Fruit fly (Drosophila melanogaster) whole organism, adult: ENCODE data around the gene CG13461.

Source experiments
- CG11617 ChIP-seq: fragments of 200-800 bp; sonication (Bioruptor generic); optimal IDR thresholded peaks from 2 replicates; lab custom pipeline; 2017; ENCODE audit warnings: mild to moderate bottlenecking, missing biosample characterization, missing genetic modification reagents, missing genetic modification characterization
- CG12768 ChIP-seq: fragments of 200-800 bp; sonication (Bioruptor generic); optimal IDR thresholded peaks from 2 replicates; lab custom pipeline; 2017; ENCODE audit warnings: missing biosample characterization, missing genetic modification characterization, mild to moderate bottlenecking, moderate library complexity, missing genetic modification reagents
- CG14711 ChIP-seq: fragments of 200-800 bp; sonication (Bioruptor generic); optimal IDR thresholded peaks from 2 replicates; lab custom pipeline; 2018; ENCODE audit warnings: missing biosample characterization, mild to moderate bottlenecking, missing genetic modification characterization, moderate library complexity
- CG1620 ChIP-seq: fragments of 200-800 bp; sonication (Bioruptor generic); optimal IDR thresholded peaks from 2 replicates; lab custom pipeline; 2016; ENCODE audit warnings: missing biosample characterization, missing genetic modification characterization
- CG33017 ChIP-seq: fragments of 200-800 bp; sonication (Bioruptor generic); optimal IDR thresholded peaks from 2 replicates; lab custom pipeline; 2018; ENCODE audit warnings: missing biosample characterization, mild to moderate bottlenecking, missing genetic modification characterization, moderate library complexity
- CG5204 ChIP-seq: fragments of 200-800 bp; sonication (Bioruptor generic); optimal IDR thresholded peaks from 2 replicates; lab custom pipeline; 2016; ENCODE audit warnings: missing biosample characterization, missing genetic modification characterization
- CG7045 ChIP-seq: fragments of 200-800 bp; sonication (Bioruptor generic); optimal IDR thresholded peaks from 2 replicates; lab custom pipeline; 2017; ENCODE audit warnings: missing biosample characterization, mild to moderate bottlenecking, missing genetic modification characterization
- CG7101 ChIP-seq: fragments of 200-800 bp; sonication (Bioruptor generic); optimal IDR thresholded peaks from 2 replicates; lab custom pipeline; 2018; ENCODE audit warnings: missing biosample characterization, mild to moderate bottlenecking, missing genetic modification characterization, moderate library complexity
- Clk ChIP-seq: fragments of 200-800 bp; sonication (Bioruptor generic); optimal IDR thresholded peaks from 2 replicates; lab custom pipeline; 2017; ENCODE audit warnings: missing biosample characterization, missing genetic modification characterization
- Crg-1 ChIP-seq: fragments of 200-800 bp; sonication (Bioruptor generic); optimal IDR thresholded peaks from 2 replicates; lab custom pipeline; 2016; ENCODE audit warnings: missing biosample characterization, missing genetic modification characterization
- Hr96 ChIP-seq: fragments of 200-800 bp; sonication (Bioruptor generic); optimal IDR thresholded peaks from 2 replicates; lab custom pipeline; 2016; ENCODE audit warnings: missing biosample characterization, missing genetic modification characterization
- Mnt ChIP-seq: fragments of 200-800 bp; sonication (Bioruptor generic); optimal IDR thresholded peaks from 2 replicates; lab custom pipeline; 2016; ENCODE audit warnings: missing biosample characterization, mild to moderate bottlenecking, missing genetic modification characterization
- bab1 ChIP-seq: fragments of 200-800 bp; sonication (Bioruptor generic); optimal IDR thresholded peaks from 3 replicates; lab custom pipeline; 2019; ENCODE audit warnings: missing biosample characterization, mild to moderate bottlenecking, missing genetic modification characterization, moderate library complexity
- cic ChIP-seq: fragments of 200-800 bp; sonication (Bioruptor generic); optimal IDR thresholded peaks from 2 replicates; lab custom pipeline; 2017; ENCODE audit warnings: missing biosample characterization, mild to moderate bottlenecking, missing genetic modification characterization, moderate library complexity
- cnc ChIP-seq, 2 experiments: fragments of >200 bp; optimal IDR thresholded peaks; 2 replicates each; lab custom pipeline; 2017
- kay ChIP-seq: fragments of 200-800 bp; sonication (Bioruptor generic); peaks from one replicate; lab custom pipeline; 2016; ENCODE audit warnings: missing biosample characterization, missing genetic modification characterization, borderline replicate concordance
- ovo ChIP-seq: fragments of 200-800 bp; sonication (Bioruptor generic); optimal IDR thresholded peaks from 2 replicates; lab custom pipeline; 2016; ENCODE audit warnings: missing biosample characterization, missing genetic modification characterization
- pad ChIP-seq: fragments of 200-800 bp; sonication (Bioruptor generic); optimal IDR thresholded peaks from 3 replicates; lab custom pipeline; 2017; ENCODE audit warnings: missing biosample characterization, missing genetic modification characterization, mild to moderate bottlenecking, moderate library complexity, missing genetic modification reagents
- tj ChIP-seq: fragments of 200-800 bp; sonication (Bioruptor generic); optimal IDR thresholded peaks from 3 replicates; lab custom pipeline; 2017; ENCODE audit warnings: missing biosample characterization, mild to moderate bottlenecking, missing genetic modification characterization, moderate library complexity
- toe ChIP-seq: fragments of 200-800 bp; sonication (Bioruptor generic); optimal IDR thresholded peaks from 2 replicates; lab custom pipeline; 2016; ENCODE audit warnings: missing biosample characterization, missing genetic modification characterization

The CG13461 gene

DNA sequence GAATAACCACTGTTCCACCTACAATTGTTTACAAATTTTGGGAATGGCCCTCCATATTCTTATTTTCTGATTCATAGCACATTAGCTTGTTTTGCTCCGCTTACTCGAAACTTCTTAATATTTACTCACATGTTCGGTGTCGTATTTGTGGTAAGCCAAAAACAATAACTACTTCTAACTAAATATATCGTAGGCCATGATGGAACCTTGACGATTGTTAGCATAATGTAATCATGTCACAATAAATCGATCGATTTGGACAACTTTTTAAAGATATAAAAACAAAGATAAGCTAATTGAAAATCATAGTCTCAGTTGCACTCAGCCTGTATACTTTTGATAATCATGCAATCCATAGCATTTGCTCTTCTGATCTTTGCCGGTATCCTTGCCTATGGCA, 2.2 kb upstream of the CG13461 start, which contains the start of gene EAChm:
Gene EAChm (plus strand): TSS at position 301 of the 400 bp plus-strand sequence.
- TF ChIP-seq toe (GFP tag; lab: Kevin White, UChicago), result no peak
- TF ChIP-seq cic, result no peak
- no peak for TF ChIP-seq CG7101
- no peak for TF ChIP-seq Mnt (GFP tag; lab: Kevin White, UChicago)

DNA sequence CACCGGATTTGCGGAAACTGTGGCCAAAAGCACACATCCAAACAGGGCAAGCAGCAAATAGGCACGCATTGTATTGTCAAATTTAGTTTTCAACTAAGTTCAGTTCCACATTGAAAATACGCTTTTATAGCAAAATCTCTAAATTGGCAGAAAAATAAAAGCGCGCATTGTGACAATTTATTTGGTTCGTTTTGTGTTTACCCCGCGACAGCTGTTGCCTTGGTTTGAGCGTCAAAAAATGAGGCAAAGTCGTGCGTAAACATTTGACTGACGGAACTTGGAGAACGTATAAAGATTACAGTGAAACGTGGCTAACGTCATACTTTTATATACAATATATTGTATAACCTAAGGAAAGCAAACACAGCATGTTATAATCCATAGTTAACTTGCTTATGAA, 1.7 kb upstream of the CG13461 start, which contains the start of gene CG18649:
Gene CG18649 (minus strand): TSS at position 101 of the 400 bp plus-strand sequence.
- no peak for TF ChIP-seq Hr96 (GFP tag; lab: Kevin White, UChicago)
- TF ChIP-seq kay (GFP tag; lab: Kevin White, UChicago), result no peak

- TF ChIP-seq Crg-1, result no peak
- TF ChIP-seq CG33017, result no peak
- TF ChIP-seq CG7045 (GFP tag; lab: Kevin White, UChicago), result no peak
- TF ChIP-seq Hr96 (GFP tag; lab: Kevin White, UChicago), result no peak
- TF ChIP-seq kay (GFP tag; lab: Kevin White, UChicago), result no peak
- no peak for TF ChIP-seq CG12768
- no peak for TF ChIP-seq pad (GFP tag; lab: Kevin White, UChicago)
- no peak for TF ChIP-seq CG14711
- TF ChIP-seq cic, result no peak
These were observed 961 bp upstream of the CG13461 start, which contains the start of gene CG43680 for dm6 chr3L:15053251-15053650. CG43680 (minus strand) TSS chr3L:15053351.

dm6 chr3L:15051325-15051724, 965 bp downstream of the CG13461 start, which contains the start of gene CG43679:
CG43679 (minus strand) TSS chr3L:15051425.
- TF ChIP-seq Crg-1, result no peak
- TF ChIP-seq cic, result no peak
- TF ChIP-seq pad (GFP tag; lab: Kevin White, UChicago), result no peak
- TF ChIP-seq toe (GFP tag; lab: Kevin White, UChicago), result no peak
- no peak for TF ChIP-seq kay (GFP tag; lab: Kevin White, UChicago)
- no peak for TF ChIP-seq tj
- no peak for TF ChIP-seq CG14711
- no peak for TF ChIP-seq CG1620 (GFP tag; lab: Kevin White, UChicago)
- no peak for TF ChIP-seq CG5204 (GFP tag; lab: Kevin White, UChicago)
- no peak for TF ChIP-seq ovo (GFP tag; lab: Kevin White, UChicago)
- TF ChIP-seq CG7101, result no peak
- no peak for TF ChIP-seq Clk (GFP tag; lab: Kevin White, UChicago)
- TF ChIP-seq CG12768, result no peak
- TF ChIP-seq cnc (optimal IDR thresholded peaks at IDR 0.05; lab: Kevin White, UChicago), result no peak
- no peak for TF ChIP-seq Mnt (GFP tag; lab: Kevin White, UChicago)
- TF ChIP-seq CG33017, result no peak
- TF ChIP-seq Hr96 (GFP tag; lab: Kevin White, UChicago), result no peak
- TF ChIP-seq CG11617 (GFP tag; lab: Kevin White, UChicago), result no peak
- TF ChIP-seq CG7045 (GFP tag; lab: Kevin White, UChicago), result no peak

DNA sequence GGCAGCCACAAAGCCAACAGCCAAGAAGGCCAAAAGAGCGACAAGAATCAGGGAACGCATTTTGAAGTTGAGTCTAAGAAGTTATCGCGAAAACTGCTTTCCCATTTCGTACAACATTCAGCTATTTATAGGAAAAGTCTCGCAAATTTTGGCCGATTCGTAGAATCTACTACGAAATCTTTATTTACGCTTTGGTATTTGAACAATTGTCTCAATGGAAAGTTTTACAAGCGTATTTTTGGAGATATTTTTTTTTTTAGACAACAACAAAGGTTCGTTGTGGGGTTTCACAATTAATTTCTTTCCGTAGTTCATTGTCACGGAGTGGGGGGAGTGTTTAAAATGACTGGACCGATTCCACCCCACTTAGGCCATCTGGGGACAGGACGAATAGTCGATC, 1.6 kb downstream of the CG13461 start, which contains the start of gene CG12310:
Gene CG12310 (minus strand): TSS at position 101 of the 400 bp plus-strand sequence.
- no peak for TF ChIP-seq CG11617 (GFP tag; lab: Kevin White, UChicago)
- TF ChIP-seq Hr96 (GFP tag; lab: Kevin White, UChicago), result no peak
- no peak for TF ChIP-seq bab1 (GFP tag; lab: Kevin White, UChicago)
- TF ChIP-seq tj, result no peak
- no peak for TF ChIP-seq CG5204 (GFP tag; lab: Kevin White, UChicago)
- no peak for TF ChIP-seq cic
- no peak for TF ChIP-seq cnc (optimal IDR thresholded peaks at IDR 0.05; lab: Kevin White, UChicago)
- no peak for TF ChIP-seq ovo (GFP tag; lab: Kevin White, UChicago)
- TF ChIP-seq pad (GFP tag; lab: Kevin White, UChicago), result no peak
- TF ChIP-seq CG7101, result no peak

DNA sequence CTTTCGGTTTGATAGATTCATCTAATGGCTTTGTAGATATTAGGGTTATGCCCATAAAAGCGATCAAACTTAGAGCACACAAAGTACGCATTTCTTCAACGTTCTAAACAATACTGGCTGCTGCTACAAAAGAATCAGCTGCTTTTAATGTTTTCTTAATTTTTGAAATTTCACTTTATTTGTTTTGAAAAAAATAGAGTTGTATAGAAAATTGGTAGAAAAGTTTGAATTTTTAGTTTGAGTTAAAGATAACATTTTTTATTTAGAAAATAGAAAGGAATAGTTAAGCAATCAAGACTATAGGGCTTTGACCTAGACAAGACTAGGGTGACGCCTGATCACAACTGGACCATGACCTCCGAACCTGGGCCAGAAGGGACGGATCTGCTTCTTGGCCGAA, 2.2 kb downstream of the CG13461 start, which contains the start of gene CG18581:
Gene CG18581 (minus strand): TSS at position 101 of the 400 bp plus-strand sequence.
- TF ChIP-seq Hr96 (GFP tag; lab: Kevin White, UChicago) (no peak), Clk (GFP tag; lab: Kevin White, UChicago) (no peak)

DNA sequence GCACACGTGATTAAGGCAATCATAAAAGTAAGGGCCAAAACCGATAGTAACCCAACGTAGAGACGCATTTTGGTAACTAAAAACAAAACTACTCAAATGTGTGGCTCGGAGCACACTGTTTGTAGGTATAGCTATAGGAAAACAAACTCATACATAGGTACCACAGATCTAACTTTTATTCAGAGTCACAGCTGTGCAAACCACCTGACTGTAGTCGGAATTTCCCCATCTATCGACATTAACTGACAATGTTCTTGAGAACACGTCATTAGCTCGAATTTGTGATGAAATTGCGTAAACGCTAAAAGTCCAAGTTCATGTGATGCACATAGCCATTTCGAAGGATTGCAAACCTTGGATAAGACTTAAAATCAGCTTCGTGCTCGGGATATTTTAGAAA, 2.9 kb downstream of the CG13461 start, which contains the start of gene CG43678:
Gene CG43678 (minus strand): TSS at position 101 of the 400 bp plus-strand sequence.
- TF ChIP-seq CG11617 (GFP tag; lab: Kevin White, UChicago) (no peak), CG5204 (GFP tag; lab: Kevin White, UChicago) (no peak), Mnt (GFP tag; lab: Kevin White, UChicago) (no peak), CG1620 (GFP tag; lab: Kevin White, UChicago) (no peak), tj (no peak), Crg-1 (no peak), Hr96 (GFP tag; lab: Kevin White, UChicago) (no peak), ovo (GFP tag; lab: Kevin White, UChicago) (no peak), Clk (GFP tag; lab: Kevin White, UChicago) (no peak), cnc (optimal IDR thresholded peaks at IDR 0.05; lab: Kevin White, UChicago) (no peak), CG7101 (no peak), pad (GFP tag; lab: Kevin White, UChicago) (no peak), CG14711 (no peak), CG12768 (no peak), CG7045 (GFP tag; lab: Kevin White, UChicago) (no peak), bab1 (GFP tag; lab: Kevin White, UChicago) (no peak), kay (GFP tag; lab: Kevin White, UChicago) (no peak)
